Fruit fly (Drosophila melanogaster): ENCODE data around the gene OtopLa.

OtopLa gene

dm6 chrX:5604181-5604580 lies 44.1 kb downstream of the OtopLa start:
- TF ChIP-seq CG3838 (GFP tag; optimal IDR thresholded peaks at IDR 0.05) (no peak), chinmo (GFP tag; IDR thresholded peaks at IDR 0.05; ENCODE audit: partially characterized antibody) (no peak), CG17912 (GFP tag; optimal IDR thresholded peaks at IDR 0.05) (no peak), corto (GFP tag; optimal IDR thresholded peaks at IDR 0.05) (no peak), Neu2 (GFP tag; optimal IDR thresholded peaks at IDR 0.05; ENCODE audit: borderline replicate concordance) (no peak), NK7.1 (GFP tag; optimal IDR thresholded peaks at IDR 0.05) (no peak), gem (tag; optimal IDR thresholded peaks at IDR 0.05) (peak; percentile 62), bab2 (GFP tag; optimal IDR thresholded peaks at IDR 0.05) (peak; percentile 28), scrt (GFP tag; optimal IDR thresholded peaks at IDR 0.05) (no peak), CG16813 (GFP tag; IDR thresholded peaks at IDR 0.05; ENCODE audit: partially characterized antibody) (no peak), CG30403 (GFP tag; optimal IDR thresholded peaks at IDR 0.05) (peak; percentile 7), knrl (GFP tag; IDR thresholded peaks at IDR 0.05; ENCODE audit: partially characterized antibody) (no peak), CG6654 (GFP tag; optimal IDR thresholded peaks at IDR 0.05) (no peak), nmo (GFP tag; optimal IDR thresholded peaks at IDR 0.05) (peak; percentile 47), D (optimal IDR thresholded peaks at IDR 0.05) (no peak), D (GFP tag; optimal IDR thresholded peaks at IDR 0.05) (peak; percentile 15), rib (GFP tag; IDR thresholded peaks at IDR 0.05) (0 out of 2 replicates have a peak, but pooled peaks have one; percentile 19), cas (GFP tag; IDR thresholded peaks at IDR 0.05) (no peak), Atf3 (GFP tag; optimal IDR thresholded peaks at IDR 0.05) (no peak), vvl (GFP tag; IDR thresholded peaks at IDR 0.05) (peak; percentile 60; the same call in 1 of the 2 replicates), ara (GFP tag; IDR thresholded peaks at IDR 0.05) (peak; percentile 59; the same call in 1 of the 2 replicates), Sox100B (GFP tag; optimal IDR thresholded peaks at IDR 0.05) (no peak), CG4424 (GFP tag; optimal IDR thresholded peaks at IDR 0.05) (peak; percentile 31), CG9215 (GFP tag; IDR thresholded peaks at IDR 0.05) (no peak), pita (GFP tag; optimal IDR thresholded peaks at IDR 0.05) (no peak), CG10147 (GFP tag; optimal IDR thresholded peaks at IDR 0.05) (no peak), Doc3 (GFP tag; IDR thresholded peaks at IDR 0.05; ENCODE audit: partially characterized antibody) (no peak), ase (GFP tag; IDR thresholded peaks at IDR 0.05) (no peak), CG6813 (GFP tag; optimal IDR thresholded peaks at IDR 0.05) (peak; percentile 27), Camta (GFP tag; optimal IDR thresholded peaks at IDR 0.05) (no peak), slou (GFP tag; optimal IDR thresholded peaks at IDR 0.05) (no peak), al (GFP tag; IDR thresholded peaks at IDR 0.05) (peak; percentile 50; the same call in 1 of the 2 replicates), CG10366 (GFP tag; IDR thresholded peaks at IDR 0.05) (peak; percentile 17; the same call in 1 of the 2 replicates), CG16815 (GFP tag; optimal IDR thresholded peaks at IDR 0.05) (peak; percentile 45), hth (optimal IDR thresholded peaks at IDR 0.05) (no peak), CG17568 (GFP tag; optimal IDR thresholded peaks at IDR 0.05) (no peak), CG8359 (GFP tag; optimal IDR thresholded peaks at IDR 0.05; ENCODE audit: borderline replicate concordance) (no peak), CG6254 (GFP tag; optimal IDR thresholded peaks at IDR 0.05) (no peak), zen2 (GFP tag; IDR thresholded peaks at IDR 0.05; ENCODE audit: partially characterized antibody) (no peak), CG7839 (tag; optimal IDR thresholded peaks at IDR 0.05) (peak; percentile 52), Dad (GFP tag; optimal IDR thresholded peaks at IDR 0.05) (no peak), CG5245 (GFP tag; optimal IDR thresholded peaks at IDR 0.05) (no peak), tll (GFP tag; optimal IDR thresholded peaks at IDR 0.05) (no peak), CG9609 (GFP tag; optimal IDR thresholded peaks at IDR 0.05) (no peak), ham (GFP tag; IDR thresholded peaks at IDR 0.05) (no peak), Sry-δ (GFP tag; optimal IDR thresholded peaks at IDR 0.05) (no peak), B-H2 (GFP tag; optimal IDR thresholded peaks at IDR 0.05) (no peak), CG14014 (GFP tag; IDR thresholded peaks at IDR 0.05) (0 out of 2 replicates have a peak, but pooled peaks have one; percentile 32), btn (GFP tag; optimal IDR thresholded peaks at IDR 0.05) (no peak), fd96Cb (tag; optimal IDR thresholded peaks at IDR 0.05) (peak; percentile 25), Awh (GFP tag; IDR thresholded peaks at IDR 0.05) (no peak)
